Fruit fly (Drosophila melanogaster) whole organism, adult: ENCODE results near the gene DNAlig3.

Experiments
- CG12768 ChIP-seq: fragments of 200-800 bp; sonication (Bioruptor generic); optimal IDR thresholded peaks from 2 replicates; lab custom pipeline; 2017; ENCODE audit warnings: missing biosample characterization, missing genetic modification characterization, mild to moderate bottlenecking, moderate library complexity, missing genetic modification reagents
- CG14711 ChIP-seq: fragments of 200-800 bp; sonication (Bioruptor generic); optimal IDR thresholded peaks from 2 replicates; lab custom pipeline; 2018; ENCODE audit warnings: missing biosample characterization, mild to moderate bottlenecking, missing genetic modification characterization, moderate library complexity
- CG33017 ChIP-seq: fragments of 200-800 bp; sonication (Bioruptor generic); optimal IDR thresholded peaks from 2 replicates; lab custom pipeline; 2018; ENCODE audit warnings: missing biosample characterization, mild to moderate bottlenecking, missing genetic modification characterization, moderate library complexity
- CG7045 ChIP-seq: fragments of 200-800 bp; sonication (Bioruptor generic); optimal IDR thresholded peaks from 2 replicates; lab custom pipeline; 2017; ENCODE audit warnings: missing biosample characterization, mild to moderate bottlenecking, missing genetic modification characterization
- bab1 ChIP-seq: fragments of 200-800 bp; sonication (Bioruptor generic); optimal IDR thresholded peaks from 3 replicates; lab custom pipeline; 2019; ENCODE audit warnings: missing biosample characterization, mild to moderate bottlenecking, missing genetic modification characterization, moderate library complexity
- cic ChIP-seq: fragments of 200-800 bp; sonication (Bioruptor generic); optimal IDR thresholded peaks from 2 replicates; lab custom pipeline; 2017; ENCODE audit warnings: missing biosample characterization, mild to moderate bottlenecking, missing genetic modification characterization, moderate library complexity
- cnc ChIP-seq, 2 experiments: fragments of >200 bp; optimal IDR thresholded peaks; 2 replicates each; lab custom pipeline; 2017
- kay ChIP-seq: fragments of 200-800 bp; sonication (Bioruptor generic); peaks from one replicate; lab custom pipeline; 2016; ENCODE audit warnings: missing biosample characterization, missing genetic modification characterization, borderline replicate concordance
- pad ChIP-seq: fragments of 200-800 bp; sonication (Bioruptor generic); optimal IDR thresholded peaks from 3 replicates; lab custom pipeline; 2017; ENCODE audit warnings: missing biosample characterization, missing genetic modification characterization, mild to moderate bottlenecking, moderate library complexity, missing genetic modification reagents
- tj ChIP-seq: fragments of 200-800 bp; sonication (Bioruptor generic); optimal IDR thresholded peaks from 3 replicates; lab custom pipeline; 2017; ENCODE audit warnings: missing biosample characterization, mild to moderate bottlenecking, missing genetic modification characterization, moderate library complexity

- TF ChIP-seq CG33017 (tag; lab: Kevin White, UChicago): no peak
- TF ChIP-seq bab1: no peak
- TF ChIP-seq CG14711 (tag; lab: Kevin White, UChicago): no peak
- no peak for TF ChIP-seq CG12768 (GFP tag; lab: Kevin White, UChicago)
- no peak for TF ChIP-seq pad (GFP tag; lab: Kevin White, UChicago)
- no peak for TF ChIP-seq CG7045 (GFP tag; lab: Kevin White, UChicago)
- no peak for TF ChIP-seq cnc (optimal IDR thresholded peaks at IDR 0.05; lab: Kevin White, UChicago)
- TF ChIP-seq kay (GFP tag; lab: Kevin White, UChicago): no peak
- TF ChIP-seq tj (GFP tag; lab: Kevin White, UChicago): no peak
- TF ChIP-seq cic: no peak
These were observed 14.7 kb downstream of the DNAlig3 start, which contains the start of gene CG33098 for dm6 chr3R:12386965-12387364.
